Fruit fly (Drosophila melanogaster) whole organism: Measurements from ENCODE around the gene Adgf-D.

Source experiments
- CG8478 ChIP-seq: fragments of >200 bp; optimal IDR thresholded peaks from 2 replicates; lab custom pipeline; 2018; ENCODE audit warnings: inconsistent platforms
- Dll ChIP-seq: fragments of >200 bp; optimal IDR thresholded peaks from 2 replicates; lab custom pipeline; 2017
- EcR ChIP-seq, 2 experiments: fragments of >200 bp; optimal IDR thresholded peaks; 2 replicates each; lab custom pipeline; 2017; ENCODE audit warnings: missing biosample characterization in 2 of 2, missing genetic modification characterization in 2 of 2, missing genetic modification reagents in 2 of 2
- pan ChIP-seq: fragments of >200 bp; optimal IDR thresholded peaks from 2 replicates; lab custom pipeline; 2017
- psq ChIP-seq: fragments of >200 bp; optimal IDR thresholded peaks from 2 replicates; lab custom pipeline; 2017
- usp ChIP-seq: fragments of >200 bp; optimal IDR thresholded peaks from 2 replicates; lab custom pipeline; 2017; ENCODE audit warnings: missing biosample characterization, missing genetic modification characterization, mixed read lengths

Adgf-D gene

DNA sequence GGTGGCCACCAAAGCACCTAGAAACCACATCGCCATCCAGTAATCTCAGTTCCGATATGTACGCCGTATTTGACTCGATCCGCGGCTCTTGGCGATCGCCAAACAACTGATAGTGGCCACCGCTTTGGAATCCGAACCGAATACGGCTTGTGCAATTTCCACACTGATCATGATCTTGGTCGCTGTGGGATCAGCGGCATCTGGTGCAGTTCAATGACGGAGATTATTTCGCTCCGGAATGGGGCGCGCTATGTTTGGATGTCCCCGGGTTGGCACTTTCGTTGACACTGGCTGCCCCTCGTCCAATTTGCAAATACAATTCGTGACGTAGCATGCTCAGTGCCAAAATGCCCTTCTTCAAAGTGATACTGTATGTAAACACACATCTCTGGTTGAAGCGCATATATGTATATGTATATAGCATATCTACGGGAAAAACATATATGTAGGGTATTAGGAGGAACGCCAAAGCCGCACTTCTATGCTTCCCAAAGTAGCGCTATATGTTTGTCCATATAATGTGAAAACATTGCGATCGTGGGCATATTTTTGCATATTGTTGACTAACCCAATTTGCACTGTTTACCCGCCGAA is at the start of gene Adgf-D:
TSS of gene Adgf-D (minus strand) at position 111 of the 594 bp plus-strand sequence.
- TF ChIP-seq psq (lab: Kevin White, UChicago) (no peak), CG8478 (lab: Kevin White, UChicago) (no peak), Dll (no peak), EcR (GFP tag; optimal IDR thresholded peaks at IDR 0.05; lab: Kevin White, UChicago) (no peak), pan (no peak), usp (GFP tag; lab: Kevin White, UChicago) (no peak)

dm6 chr3R:13746066-13746673 is 41.0 kb upstream of the Adgf-D start:
- TF ChIP-seq pan (no peak), Dll (no peak), EcR (GFP tag; optimal IDR thresholded peaks at IDR 0.05; lab: Kevin White, UChicago) (no peak), psq (lab: Kevin White, UChicago) (no peak), usp (GFP tag; lab: Kevin White, UChicago) (no peak), CG8478 (lab: Kevin White, UChicago) (no peak)

- no peak for TF ChIP-seq psq (lab: Kevin White, UChicago)
- TF ChIP-seq pan, result no peak
- TF ChIP-seq CG8478 (lab: Kevin White, UChicago), result no peak
- no peak for TF ChIP-seq usp (GFP tag; lab: Kevin White, UChicago)
- TF ChIP-seq Dll, result no peak
- no peak for TF ChIP-seq EcR (GFP tag; optimal IDR thresholded peaks at IDR 0.05; lab: Kevin White, UChicago)
Measured at dm6 chr3R:13735304-13735898, 30.2 kb upstream of the Adgf-D start.

DNA sequence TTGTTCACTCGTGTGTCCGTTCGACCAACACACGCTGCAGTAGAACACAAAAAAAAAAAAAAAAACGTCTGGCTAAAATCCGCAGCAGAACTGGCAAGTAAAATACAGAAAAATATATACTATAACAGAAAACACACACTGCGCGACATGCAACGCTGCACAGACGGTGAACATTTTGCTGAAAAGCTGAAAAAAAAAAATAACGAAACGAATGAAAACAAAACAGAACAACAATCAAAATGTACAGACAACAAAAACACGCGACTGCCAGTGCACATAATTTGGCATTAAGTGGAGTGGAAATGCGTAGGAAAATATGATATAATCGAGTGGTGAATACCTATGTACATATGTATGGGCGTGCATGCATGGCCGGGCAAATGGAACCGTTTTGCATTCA is 24.8 kb upstream of the Adgf-D start:
- TF ChIP-seq Dll, result no peak
- no peak for TF ChIP-seq psq (lab: Kevin White, UChicago)
- no peak for TF ChIP-seq usp (GFP tag; lab: Kevin White, UChicago)
- no peak for TF ChIP-seq EcR (GFP tag; optimal IDR thresholded peaks at IDR 0.05; lab: Kevin White, UChicago)
- TF ChIP-seq CG8478 (lab: Kevin White, UChicago), result no peak
- TF ChIP-seq pan, result no peak

DNA sequence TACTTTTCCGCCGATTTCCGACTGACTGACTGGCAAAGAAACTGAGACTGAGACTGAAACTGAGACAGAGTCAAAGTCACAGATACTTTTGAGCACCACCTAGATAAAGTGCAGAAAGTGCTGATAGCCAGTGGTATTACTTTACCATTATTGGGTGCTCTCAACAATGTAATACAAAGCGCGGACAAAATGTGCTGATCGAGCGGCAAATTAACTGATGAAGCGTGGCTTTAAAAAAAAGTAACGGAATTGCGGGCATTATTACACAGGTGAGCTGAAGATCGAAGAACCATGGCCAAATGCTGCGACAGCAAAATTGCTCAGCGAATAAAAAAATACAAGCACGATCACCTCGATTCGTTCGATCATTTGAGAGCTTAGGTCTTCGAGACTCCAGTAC is 23.7 kb upstream of the Adgf-D start:
- no peak for TF ChIP-seq CG8478 (lab: Kevin White, UChicago)
- TF ChIP-seq psq (lab: Kevin White, UChicago), result no peak
- no peak for TF ChIP-seq Dll
- no peak for TF ChIP-seq EcR (GFP tag; optimal IDR thresholded peaks at IDR 0.05; lab: Kevin White, UChicago)
- TF ChIP-seq usp (GFP tag; lab: Kevin White, UChicago), result no peak
- TF ChIP-seq pan, result no peak

dm6 chr3R:13726795-13727194 is 21.6 kb upstream of the Adgf-D start:
- TF ChIP-seq Dll (no peak), CG8478 (lab: Kevin White, UChicago) (no peak), psq (lab: Kevin White, UChicago) (no peak), EcR (GFP tag; optimal IDR thresholded peaks at IDR 0.05; lab: Kevin White, UChicago) (no peak), pan (no peak), usp (GFP tag; lab: Kevin White, UChicago) (no peak)

DNA sequence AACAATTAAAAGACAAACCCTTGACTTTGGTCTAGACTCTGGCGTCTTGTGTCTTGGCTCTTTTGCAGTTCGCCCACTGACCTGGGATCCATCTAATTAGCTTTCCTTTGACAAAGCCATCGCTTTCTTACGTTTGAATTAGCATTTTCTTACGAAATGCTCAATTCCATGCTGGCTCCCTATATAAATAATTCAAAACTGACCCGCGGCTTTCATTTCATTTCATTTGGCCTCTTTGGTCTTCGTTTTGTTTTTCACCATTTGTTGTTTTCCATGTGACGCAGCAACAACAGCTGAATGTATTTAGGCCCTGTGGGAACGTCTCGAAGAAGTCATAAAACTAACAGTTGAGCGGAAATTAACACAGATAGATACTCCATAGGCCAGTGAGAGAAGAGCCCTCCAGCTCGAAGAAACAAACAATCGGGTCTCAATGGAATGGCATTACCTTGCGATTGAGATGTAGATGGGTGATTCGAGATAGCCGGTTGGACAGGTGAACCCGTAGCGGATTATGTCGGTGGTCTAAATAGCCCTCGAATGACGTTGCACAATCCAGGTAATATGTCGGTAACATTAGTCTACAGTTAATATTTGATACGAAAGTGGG is 18.9 kb upstream of the Adgf-D start:
- TF ChIP-seq psq (lab: Kevin White, UChicago) (no peak), CG8478 (lab: Kevin White, UChicago) (no peak), EcR (GFP tag; optimal IDR thresholded peaks at IDR 0.05; lab: Kevin White, UChicago) (no peak), Dll (no peak), pan (no peak), usp (GFP tag; lab: Kevin White, UChicago) (no peak)

DNA sequence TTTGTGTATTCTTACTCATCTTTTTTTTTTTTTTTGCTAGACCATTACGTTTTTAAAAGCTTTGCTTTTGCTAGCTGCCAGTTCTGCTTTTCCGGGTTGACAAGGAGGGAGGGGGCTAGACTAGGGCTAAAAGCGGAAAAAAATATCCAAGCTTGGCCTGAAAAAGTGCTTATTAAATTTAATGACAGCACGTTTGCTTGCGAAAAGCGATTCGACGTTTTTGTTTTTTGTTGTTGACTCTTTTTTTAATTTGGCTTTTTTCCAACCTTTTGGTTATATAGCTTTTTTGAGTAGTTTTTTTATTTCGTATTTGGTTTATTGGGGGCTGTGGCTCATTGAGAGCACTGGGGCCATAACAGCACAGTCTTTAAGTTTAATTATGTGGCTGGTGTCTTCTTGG is 17.2 kb upstream of the Adgf-D start:
- TF ChIP-seq CG8478 (lab: Kevin White, UChicago), result no peak
- no peak for TF ChIP-seq EcR (GFP tag; optimal IDR thresholded peaks at IDR 0.05; lab: Kevin White, UChicago)
- TF ChIP-seq usp (GFP tag; lab: Kevin White, UChicago), result no peak

dm6 chr3R:13721998-13722397 is 16.8 kb upstream of the Adgf-D start:
- TF ChIP-seq CG8478 (lab: Kevin White, UChicago) (no peak), pan (no peak), psq (lab: Kevin White, UChicago) (no peak), usp (GFP tag; lab: Kevin White, UChicago) (no peak), EcR (GFP tag; optimal IDR thresholded peaks at IDR 0.05; lab: Kevin White, UChicago) (no peak), Dll (no peak)

DNA sequence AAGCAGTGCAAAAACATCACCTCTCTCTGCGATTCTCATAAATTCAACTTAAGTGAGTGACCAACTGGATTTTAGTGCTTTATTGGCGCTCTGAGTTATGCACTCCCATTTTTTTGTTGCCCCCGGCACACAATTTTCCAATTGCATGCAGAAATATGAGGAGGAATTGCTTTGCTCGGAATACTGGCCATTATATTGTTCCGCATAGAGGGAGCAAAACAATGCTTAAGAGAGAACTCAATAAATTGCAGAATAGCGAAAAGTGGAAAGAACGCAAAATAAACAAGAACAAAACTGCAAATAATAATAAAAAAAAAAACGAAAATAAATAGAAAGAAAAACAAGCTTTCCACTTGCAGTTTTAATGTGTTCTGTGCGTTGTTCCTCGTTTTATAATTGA is 15.6 kb upstream of the Adgf-D start:
- TF ChIP-seq usp (GFP tag; lab: Kevin White, UChicago) (no peak), psq (lab: Kevin White, UChicago) (no peak), Dll (no peak), EcR (GFP tag; optimal IDR thresholded peaks at IDR 0.05; lab: Kevin White, UChicago) (no peak), CG8478 (lab: Kevin White, UChicago) (no peak), pan (no peak)

DNA sequence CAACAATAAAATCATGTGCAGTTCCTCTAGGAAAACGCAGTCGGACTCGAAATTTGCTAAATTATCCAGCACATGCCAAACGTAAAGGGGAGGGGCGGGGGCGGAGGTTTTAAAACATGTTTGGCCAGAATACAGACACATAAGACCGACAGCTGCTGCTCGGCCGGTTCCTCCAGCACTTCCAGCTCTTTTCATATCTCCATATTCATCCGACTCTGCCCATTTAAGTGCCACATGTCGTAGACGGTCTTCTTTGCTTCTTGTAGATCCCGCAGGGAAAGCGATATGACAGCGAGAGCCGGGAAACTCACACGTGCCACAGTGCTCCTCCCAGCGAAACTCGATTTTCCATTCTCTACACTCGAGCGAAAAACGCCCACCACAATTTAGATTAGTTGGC is 13.9 kb upstream of the Adgf-D start:
- TF ChIP-seq usp (GFP tag; lab: Kevin White, UChicago), result no peak
- TF ChIP-seq EcR (GFP tag; optimal IDR thresholded peaks at IDR 0.05; lab: Kevin White, UChicago), result no peak
- no peak for TF ChIP-seq Dll
- TF ChIP-seq psq (lab: Kevin White, UChicago), result no peak
- TF ChIP-seq pan, result no peak
- no peak for TF ChIP-seq CG8478 (lab: Kevin White, UChicago)

- TF ChIP-seq usp (GFP tag; lab: Kevin White, UChicago) (no peak), EcR (GFP tag; optimal IDR thresholded peaks at IDR 0.05; lab: Kevin White, UChicago) (no peak), Dll (no peak), pan (no peak), psq (lab: Kevin White, UChicago) (no peak), CG8478 (lab: Kevin White, UChicago) (no peak)
Measured at dm6 chr3R:13718076-13718475, 12.9 kb upstream of the Adgf-D start, which contains the start of gene Ubc87F. Ubc87F (minus strand) TSS chr3R:13718176.
